Fruit fly (Drosophila melanogaster) S2 (cell line): ENCODE results near the gene Sema5c.

ENCODE experiments used
- CG8478 ChIP-seq: fragments of >200 bp; optimal IDR thresholded peaks from 2 replicates; lab custom pipeline; 2018
- CTCF ChIP-seq, 2 experiments: fragments of >200 bp; optimal IDR thresholded peaks; 2 replicates each; lab custom pipeline; 2018

DNA sequence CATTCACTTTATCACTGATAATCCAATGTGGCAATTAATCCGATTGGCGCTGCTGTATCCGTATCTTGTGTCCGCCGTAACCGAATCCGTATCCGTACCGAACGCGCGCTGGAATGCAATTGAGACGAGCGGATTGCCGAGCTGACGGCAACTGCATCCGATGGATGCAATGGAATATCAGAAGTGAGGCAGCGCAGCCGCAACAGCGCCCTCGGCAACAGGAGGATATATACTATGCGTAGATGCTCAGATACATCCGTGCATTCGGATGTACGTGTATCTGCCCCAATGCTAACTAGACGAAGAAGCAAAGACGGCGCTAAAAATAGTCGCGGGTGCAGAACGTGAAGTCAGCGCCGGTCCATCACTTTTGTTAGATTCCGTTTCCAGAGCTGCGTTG is 16.9 kb downstream of the Sema5c start, which contains the start of gene rols:
- no peak for TF ChIP-seq CG8478 (lab: Kevin White, UChicago)
- no peak for TF ChIP-seq CTCF (optimal IDR thresholded peaks at IDR 0.05; lab: Kevin White, UChicago)
